Worm (Caenorhabditis elegans): Measurements from ENCODE around the gene txt-13.
A peak's percentile ranks its signal among the peaks of the same experiment; 100 is the strongest.

Gene txt-13

ce11 chrII:10607238-10607961 lies 37.0 kb downstream of the txt-13 start, which contains the start of gene ccm-3 (continued):
- TF ChIP-seq ets-5 (GFP tag; IDR thresholded peaks at IDR 0.05) = no peak
- TF ChIP-seq lin-14 (GFP tag; optimal IDR thresholded peaks at IDR 0.05) = peak; percentile 63
- peak; percentile 1 for TF ChIP-seq unc-86 (tag; optimal IDR thresholded peaks at IDR 0.05)
- no peak for TF ChIP-seq unc-98 (GFP tag; IDR thresholded peaks at IDR 0.05)
- no peak for TF ChIP-seq Y116A8C.19 (tag; optimal IDR thresholded peaks at IDR 0.05; ENCODE audit: borderline replicate concordance)
- no peak for TF ChIP-seq ama-1 (optimal IDR thresholded peaks at IDR 0.05)
- TF ChIP-seq egl-13 (tag; optimal IDR thresholded peaks at IDR 0.05) = no peak
- TF ChIP-seq efl-1 (optimal IDR thresholded peaks at IDR 0.05) = peak; percentile 43 to 52
- peak in 1 of 2 experiments; percentile 45 for TF ChIP-seq efl-1 (GFP tag; optimal IDR thresholded peaks at IDR 0.05 in 1 of 2)

DNA sequence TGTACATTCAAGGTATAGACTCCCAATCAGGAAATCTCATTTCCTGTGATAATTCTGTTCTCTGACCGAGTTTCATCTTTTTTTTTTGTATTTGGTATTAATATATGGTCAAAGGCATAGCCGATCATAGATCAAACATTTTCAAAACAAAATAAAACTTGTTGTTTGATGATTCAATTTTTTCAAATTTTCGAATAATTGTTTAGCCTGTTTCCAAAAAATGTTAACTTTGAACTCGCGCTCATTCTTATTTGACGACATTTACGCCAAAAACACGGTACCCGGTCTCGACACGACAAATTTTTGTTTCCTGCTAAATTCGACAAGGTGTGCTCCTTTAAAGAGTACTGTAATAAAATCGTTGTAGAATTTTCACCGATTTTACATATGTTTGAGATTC lies 38.4 kb downstream of the txt-13 start:
- TF ChIP-seq nhr-84 (tag; optimal IDR thresholded peaks at IDR 0.05) = no peak
- no peak for TF ChIP-seq blmp-1 (tag; optimal IDR thresholded peaks at IDR 0.05)
- no peak for TF ChIP-seq efl-1 (optimal IDR thresholded peaks at IDR 0.05)
- peak in 1 of 2 experiments; percentile 65 for TF ChIP-seq efl-1 (GFP tag; optimal IDR thresholded peaks at IDR 0.05 in 1 of 2)

- TF ChIP-seq fkh-4 (tag; optimal IDR thresholded peaks at IDR 0.05; ENCODE audit: borderline replicate concordance) (no peak), nhr-71 (tag; optimal IDR thresholded peaks at IDR 0.05) (no peak), unc-98 (GFP tag; IDR thresholded peaks at IDR 0.05) (no peak), ces-1 (GFP tag; optimal IDR thresholded peaks at IDR 0.05) (no peak), ztf-4 (tag; optimal IDR thresholded peaks at IDR 0.05) (no peak), skn-1 (tag; optimal IDR thresholded peaks at IDR 0.05) (no peak), snu-23 (GFP tag; optimal IDR thresholded peaks at IDR 0.05) (no peak), nhr-84 (tag; optimal IDR thresholded peaks at IDR 0.05) (no peak), ceh-88 (GFP tag; IDR thresholded peaks at IDR 0.05) (no peak), mef-2 (tag; optimal IDR thresholded peaks at IDR 0.05) (no peak), elt-2 (tag; optimal IDR thresholded peaks at IDR 0.05) (no peak), ceh-8 (GFP tag; optimal IDR thresholded peaks at IDR 0.05) (no peak), fkh-10 (GFP tag; optimal IDR thresholded peaks at IDR 0.05) (no peak), hlh-17 (GFP tag; optimal IDR thresholded peaks at IDR 0.05; ENCODE audit: borderline replicate concordance) (no peak), xbp-1 (tag; optimal IDR thresholded peaks at IDR 0.05) (no peak), fos-1 (tag; optimal IDR thresholded peaks at IDR 0.05) (no peak)
Measured at ce11 chrII:10612743-10613142, 42.3 kb downstream of the txt-13 start, which contains the start of gene C14A4.12. Gene C14A4.12 (plus strand): TSS chrII:10613043.

- no peak for TF ChIP-seq lin-14 (GFP tag; optimal IDR thresholded peaks at IDR 0.05)
- TF ChIP-seq zag-1 (tag; optimal IDR thresholded peaks at IDR 0.05) = no peak
- TF ChIP-seq aly-2 (tag; optimal IDR thresholded peaks at IDR 0.05) = no peak
- TF ChIP-seq pqm-1 (tag; optimal IDR thresholded peaks at IDR 0.05) = no peak
- TF ChIP-seq isw-1 (GFP tag; IDR thresholded peaks at IDR 0.05) = no peak
- no peak for TF ChIP-seq snu-23 (GFP tag; optimal IDR thresholded peaks at IDR 0.05)
- TF ChIP-seq C16A3.4 (tag; optimal IDR thresholded peaks at IDR 0.05) = no peak
- no peak for TF ChIP-seq irx-1 (tag; optimal IDR thresholded peaks at IDR 0.05)
- TF ChIP-seq nhr-19 (GFP tag; conservative IDR thresholded peaks at IDR 0.05) = no peak
- TF ChIP-seq fkh-4 (tag; optimal IDR thresholded peaks at IDR 0.05; ENCODE audit: borderline replicate concordance) = no peak
- TF ChIP-seq tlp-1 (tag; optimal IDR thresholded peaks at IDR 0.05) = no peak
- no peak for TF ChIP-seq ceh-90 (tag; optimal IDR thresholded peaks at IDR 0.05)
- TF ChIP-seq unc-98 (GFP tag; IDR thresholded peaks at IDR 0.05) = no peak
- no peak for TF ChIP-seq unc-86 (tag; optimal IDR thresholded peaks at IDR 0.05)
- TF ChIP-seq hpl-2 (GFP tag; optimal IDR thresholded peaks at IDR 0.05) = no peak
- TF ChIP-seq lir-3 (tag; optimal IDR thresholded peaks at IDR 0.05; ENCODE audit: poor library complexity) = no peak
- TF ChIP-seq nhr-28 (tag; optimal IDR thresholded peaks at IDR 0.05) = no peak
- no peak for TF ChIP-seq efl-1 (optimal IDR thresholded peaks at IDR 0.05)
- TF ChIP-seq efl-1 (GFP tag; optimal IDR thresholded peaks at IDR 0.05 in 1 of 2) = no peak
- TF ChIP-seq elt-2 (tag; optimal IDR thresholded peaks at IDR 0.05) = no peak
- no peak for TF ChIP-seq fos-1 (tag; optimal IDR thresholded peaks at IDR 0.05)
Measured at ce11 chrII:10618157-10618556, 47.8 kb downstream of the txt-13 start, which contains the start of gene C14A4.13. Gene C14A4.13 (plus strand): TSS chrII:10618457.
